Worm (Caenorhabditis elegans) whole organism, L4 larva: ENCODE data around the gene T05B4.10.

Experiments
- D1046.2 ChIP-seq: fragments of 200-800 bp; sonication (Bioruptor generic); IDR thresholded peaks from 2 replicates; pipeline ENCODE4 v1.3.6; 2022; ENCODE audit warnings: missing genetic modification characterization, missing compliant biosample characterization
- F10B5.3 ChIP-seq: sonication (generic microtip); optimal IDR thresholded peaks from 2 replicates; lab custom pipeline; 2016; ENCODE audit warnings: mild to moderate bottlenecking, missing genetic modification characterization, missing compliant biosample characterization
- F26F4.8 ChIP-seq: fragments of 200-800 bp; sonication (Bioruptor generic); conservative IDR thresholded peaks from 2 replicates; pipeline ENCODE4 v1.3.6; 2022; ENCODE audit warnings: missing genetic modification characterization, missing compliant biosample characterization
- F37D6.2 ChIP-seq: sonication (generic microtip); optimal IDR thresholded peaks from 2 replicates; lab custom pipeline; 2016; ENCODE audit warnings: mild to moderate bottlenecking, missing genetic modification characterization, missing compliant biosample characterization
- R02D3.7 ChIP-seq: fragments of 150-350 bp; sonication (generic microtip); optimal IDR thresholded peaks from 3 replicates; lab custom pipeline; 2014; ENCODE audit warnings: missing biosample characterization, missing genetic modification characterization
- T26A8.4 ChIP-seq: fragments of 200-800 bp; sonication (Bioruptor generic); IDR thresholded peaks from 2 replicates; pipeline ENCODE4 v1.3.6; 2022; ENCODE audit warnings: missing genetic modification characterization, missing compliant biosample characterization
- Y5F2A.4 ChIP-seq: fragments of 200-800 bp; sonication (Bioruptor generic); optimal IDR thresholded peaks from 2 replicates; lab custom pipeline; 2018; ENCODE audit warnings: mild to moderate bottlenecking, missing genetic modification characterization, missing compliant biosample characterization
- ZK546.5 ChIP-seq, 2 experiments: sonication (generic microtip); optimal IDR thresholded peaks; 2 replicates each; lab custom pipeline; 2017; ENCODE audit warnings: missing biosample characterization in 2 of 2, missing genetic modification characterization in 2 of 2
- ama-1 ChIP-seq: fragments of 150-350 bp; optimal IDR thresholded peaks from 2 replicates; lab custom pipeline; 2014; ENCODE audit warnings: inconsistent platforms, mixed read lengths
- arid-1 ChIP-seq: fragments of 200-800 bp; sonication (Bioruptor generic); conservative IDR thresholded peaks from 2 replicates; pipeline ENCODE4 v1.3.6; 2022; ENCODE audit warnings: missing genetic modification reagents, missing genetic modification characterization, missing compliant biosample characterization
- ceh-62 ChIP-seq: sonication (generic microtip); optimal IDR thresholded peaks from 2 replicates; lab custom pipeline; 2017; ENCODE audit warnings: missing biosample characterization, missing genetic modification characterization
- daf-12 ChIP-seq: fragments of 150-350 bp; optimal IDR thresholded peaks from 2 replicates; lab custom pipeline; 2014; ENCODE audit warnings: missing biosample characterization, missing genetic modification reagents, missing genetic modification characterization
- dmd-8 ChIP-seq: fragments of 200-800 bp; sonication (Bioruptor generic); IDR thresholded peaks from 2 replicates; pipeline ENCODE4 v1.3.6; 2022; ENCODE audit warnings: missing genetic modification characterization, missing compliant biosample characterization
- dve-1 ChIP-seq: sonication (generic microtip); optimal IDR thresholded peaks from 2 replicates; lab custom pipeline; 2017; ENCODE audit warnings: antibody characterized with exemption, mild to moderate bottlenecking, missing genetic modification characterization, missing compliant biosample characterization; ENCODE audit not compliant: insufficient read depth
- fkh-10 ChIP-seq: fragments of 150-350 bp; optimal IDR thresholded peaks from 2 replicates; lab custom pipeline; 2014; ENCODE audit warnings: missing biosample characterization, missing genetic modification reagents, missing genetic modification characterization
- hif-1 ChIP-seq, 2 experiments: sonication (generic microtip); optimal IDR thresholded peaks; 2 replicates each; lab custom pipeline; 2016 to 2017; ENCODE audit warnings: missing compliant biosample characterization in 2 of 2, missing genetic modification characterization in 2 of 2, missing genetic modification reagents in 2 of 2, missing genotype in 2 of 2, mild to moderate bottlenecking in 1 of 2
- hlh-11 ChIP-seq: fragments of 200-800 bp; sonication (Bioruptor generic); optimal IDR thresholded peaks from 2 replicates; lab custom pipeline; 2018; ENCODE audit warnings: mild to moderate bottlenecking, missing genetic modification characterization, missing compliant biosample characterization
- hlh-30 ChIP-seq: sonication (generic microtip); optimal IDR thresholded peaks from 2 replicates; lab custom pipeline; 2017; ENCODE audit warnings: antibody characterized with exemption, mild to moderate bottlenecking, missing genetic modification characterization, missing compliant biosample characterization; ENCODE audit not compliant: insufficient read depth
- lim-7 ChIP-seq: fragments of 200-800 bp; sonication (Bioruptor generic); IDR thresholded peaks from 2 replicates; pipeline ENCODE4 v1.3.6; 2022; ENCODE audit warnings: missing genetic modification characterization, missing compliant biosample characterization
- lin-1 ChIP-seq: fragments of 200-800 bp; sonication (Bioruptor generic); IDR thresholded peaks from 2 replicates; pipeline ENCODE4 v1.3.6; 2022; ENCODE audit warnings: missing genetic modification reagents, missing genetic modification characterization, missing compliant biosample characterization
- lin-15B ChIP-seq: fragments of 150-350 bp; sonication (generic microtip); optimal IDR thresholded peaks from 3 replicates; lab custom pipeline; 2014; ENCODE audit warnings: missing biosample characterization, missing genetic modification characterization
- lin-29 ChIP-seq: fragments of 200-800 bp; sonication (Bioruptor generic); IDR thresholded peaks from 2 replicates; pipeline ENCODE4 v1.3.6; 2022; ENCODE audit warnings: missing genetic modification reagents, missing genetic modification characterization, missing compliant biosample characterization
- lin-38 ChIP-seq: fragments of 200-800 bp; sonication (Bioruptor generic); IDR thresholded peaks from 2 replicates; pipeline ENCODE4 v1.3.6; 2022; ENCODE audit warnings: missing genetic modification reagents, missing genetic modification characterization, missing compliant biosample characterization
- lir-3 ChIP-seq: sonication (generic microtip); optimal IDR thresholded peaks from 2 replicates; lab custom pipeline; 2016; ENCODE audit warnings: mild to moderate bottlenecking, missing genetic modification characterization, missing compliant biosample characterization
- mdl-1 ChIP-seq, 2 experiments: fragments of 150-350 bp in 1 of 2; sonication (generic microtip) in 1 of 2; optimal IDR thresholded peaks; 2 replicates each; lab custom pipeline; 2014 to 2017; ENCODE audit warnings: missing biosample characterization in 2 of 2, missing genetic modification characterization in 2 of 2
- mdt-29 ChIP-seq: fragments of 200-800 bp; sonication (Bioruptor generic); IDR thresholded peaks from 2 replicates; pipeline ENCODE4 v1.3.6; 2022; ENCODE audit warnings: missing genetic modification reagents, missing genetic modification characterization, missing compliant biosample characterization
- mep-1 ChIP-seq: fragments of 150-350 bp; sonication (generic microtip); optimal IDR thresholded peaks from 3 replicates; lab custom pipeline; 2014; ENCODE audit warnings: missing biosample characterization, missing genetic modification characterization
- mes-2 ChIP-seq: sonication (generic microtip); optimal IDR thresholded peaks from 2 replicates; lab custom pipeline; 2016; ENCODE audit warnings: missing genotype, mild to moderate bottlenecking, missing genetic modification characterization, missing compliant biosample characterization; ENCODE audit not compliant: poor library complexity, severe bottlenecking
- mxl-3 ChIP-seq: fragments of 200-800 bp; sonication (Bioruptor generic); optimal IDR thresholded peaks from 2 replicates; lab custom pipeline; 2018; ENCODE audit warnings: mild to moderate bottlenecking, missing genetic modification characterization, missing compliant biosample characterization
- nhr-111 ChIP-seq: fragments of 200-800 bp; sonication (Bioruptor generic); optimal IDR thresholded peaks from 2 replicates; lab custom pipeline; 2018; ENCODE audit warnings: mild to moderate bottlenecking, missing genetic modification characterization, missing compliant biosample characterization
- nhr-25 ChIP-seq: sonication (generic microtip); optimal IDR thresholded peaks from 2 replicates; lab custom pipeline; 2017; ENCODE audit warnings: missing genetic modification characterization, mild to moderate bottlenecking, missing compliant biosample characterization, antibody characterized with exemption, moderate library complexity, borderline replicate concordance; ENCODE audit not compliant: insufficient read depth
- nhr-28 ChIP-seq: fragments of 150-350 bp; optimal IDR thresholded peaks from 2 replicates; lab custom pipeline; 2014; ENCODE audit warnings: missing biosample characterization, missing genetic modification characterization
- nhr-42 ChIP-seq: fragments of 200-800 bp; sonication (Bioruptor generic); IDR thresholded peaks from 2 replicates; pipeline ENCODE4 v1.3.6; 2022; ENCODE audit warnings: missing genetic modification characterization, missing compliant biosample characterization
- nhr-6 ChIP-seq: fragments of 150-350 bp; optimal IDR thresholded peaks from 2 replicates; lab custom pipeline; 2014; ENCODE audit warnings: missing biosample characterization, missing genetic modification characterization
- nhr-76 ChIP-seq: fragments of 150-350 bp; optimal IDR thresholded peaks from 2 replicates; lab custom pipeline; 2014; ENCODE audit warnings: missing biosample characterization, missing genetic modification characterization
- pha-4 ChIP-seq, 2 experiments: fragments of 150-350 bp in 1 of 2; fragments of 200-800 bp in 1 of 2; sonication (Bioruptor generic) in 1 of 2; IDR thresholded peaks in 1 of 2; optimal IDR thresholded peaks in 1 of 2; 2 replicates each; pipeline versions ENCODE4 v1.3.6 to Lab custom; 2014 to 2022; ENCODE audit warnings: missing genetic modification characterization in 2 of 2, missing genetic modification reagents in 2 of 2, missing biosample characterization in 1 of 2, missing compliant biosample characterization in 1 of 2
- sdz-12 ChIP-seq: fragments of 200-800 bp; sonication (Bioruptor generic); optimal IDR thresholded peaks from 2 replicates; lab custom pipeline; 2018; ENCODE audit warnings: mild to moderate bottlenecking, missing genetic modification characterization, missing compliant biosample characterization
- skn-1 ChIP-seq: fragments of 150-350 bp; optimal IDR thresholded peaks from 2 replicates; lab custom pipeline; 2014; ENCODE audit warnings: missing biosample characterization, missing genetic modification characterization
- snpc-1.2 ChIP-seq: fragments of 200-800 bp; sonication (Bioruptor generic); IDR thresholded peaks from 2 replicates; pipeline ENCODE4 v1.3.6; 2022; ENCODE audit warnings: missing genetic modification reagents, missing genetic modification characterization, missing compliant biosample characterization
- snpc-4 ChIP-seq: fragments of 150-350 bp; optimal IDR thresholded peaks from 2 replicates; lab custom pipeline; 2014; ENCODE audit warnings: missing biosample characterization, missing genetic modification characterization
- spr-1 ChIP-seq: sonication (generic microtip); optimal IDR thresholded peaks from 2 replicates; lab custom pipeline; 2016; ENCODE audit warnings: mild to moderate bottlenecking, missing genetic modification characterization, missing compliant biosample characterization
- spr-3 ChIP-seq: fragments of 200-800 bp; sonication (Bioruptor generic); optimal IDR thresholded peaks from 2 replicates; lab custom pipeline; 2018; ENCODE audit warnings: mild to moderate bottlenecking, missing genetic modification characterization, missing compliant biosample characterization
- tag-97 ChIP-seq: fragments of 200-800 bp; sonication (Bioruptor generic); IDR thresholded peaks from 2 replicates; pipeline ENCODE4 v1.3.6; 2022; ENCODE audit warnings: missing genetic modification characterization, missing compliant biosample characterization
- vab-7 ChIP-seq: fragments of 200-800 bp; sonication (Bioruptor generic); IDR thresholded peaks from 2 replicates; pipeline ENCODE4 v1.3.6; 2022; ENCODE audit warnings: missing genetic modification reagents, missing genetic modification characterization, missing compliant biosample characterization
- zfp-2 ChIP-seq: sonication (generic microtip); optimal IDR thresholded peaks from 2 replicates; lab custom pipeline; 2016; ENCODE audit warnings: mild to moderate bottlenecking, missing genetic modification characterization, missing compliant biosample characterization
- zip-11 ChIP-seq: fragments of 200-800 bp; sonication (Bioruptor generic); IDR thresholded peaks from 2 replicates; pipeline ENCODE4 v1.3.6; 2022; ENCODE audit warnings: missing genetic modification characterization, missing compliant biosample characterization
- zip-2 ChIP-seq: fragments of 150-350 bp; optimal IDR thresholded peaks from 2 replicates; lab custom pipeline; 2014; ENCODE audit warnings: missing biosample characterization, missing genetic modification characterization
- ztf-7 ChIP-seq: fragments of 150-350 bp; optimal IDR thresholded peaks from 2 replicates; lab custom pipeline; 2014; ENCODE audit warnings: missing biosample characterization, missing genetic modification characterization

T05B4.10 gene

ce11 chrV:4134728-4135127 lies 14.2 kb upstream of the T05B4.10 start, which contains the start of gene lgc-1:
Gene lgc-1, plus strand, starts transcription at chrV:4135028.
- TF ChIP-seq ceh-62, result no peak
- TF ChIP-seq lin-38 (GFP tag; lab: Robert Waterston, UW), result no peak
- no peak for TF ChIP-seq mxl-3
- TF ChIP-seq R02D3.7 (tag; lab: Kevin White, UChicago), result no peak
- no peak for TF ChIP-seq mdt-29 (GFP tag; lab: Robert Waterston, UW)
- no peak for TF ChIP-seq F10B5.3 (tag; lab: Kevin White, UChicago)
- TF ChIP-seq nhr-42 (GFP tag; lab: Robert Waterston, UW), result no peak
- TF ChIP-seq lin-15B, result no peak
- no peak for TF ChIP-seq Y5F2A.4 (GFP tag; lab: Kevin White, UChicago)
- TF ChIP-seq lin-29, result no peak
- TF ChIP-seq lim-7 (GFP tag; lab: Robert Waterston, UW), result no peak
- TF ChIP-seq pha-4 (GFP tag; IDR thresholded peaks at IDR 0.05; lab: Robert Waterston, UW), result no peak
- TF ChIP-seq pha-4 (tag; optimal IDR thresholded peaks at IDR 0.05; lab: Kevin White, UChicago), result no peak
- TF ChIP-seq nhr-76 (tag; lab: Kevin White, UChicago), result no peak
- TF ChIP-seq tag-97 (GFP tag; lab: Robert Waterston, UW), result no peak
- TF ChIP-seq skn-1 (tag; lab: Kevin White, UChicago), result no peak

- TF ChIP-seq sdz-12 (GFP tag; lab: Kevin White, UChicago) (no peak), mep-1 (no peak), zip-11 (GFP tag; lab: Robert Waterston, UW) (no peak), tag-97 (GFP tag; lab: Robert Waterston, UW) (no peak), nhr-111 (no peak), nhr-28 (tag; lab: Kevin White, UChicago) (peak; percentile 94), snpc-4 (tag; lab: Kevin White, UChicago) (no peak), dmd-8 (GFP tag; lab: Robert Waterston, UW) (0 out of 2 replicates have a peak, but pooled peaks have one; percentile 14), ama-1 (no peak), lin-38 (GFP tag; lab: Robert Waterston, UW) (no peak), lin-1 (GFP tag; lab: Robert Waterston, UW) (peak; percentile 49), mdl-1 (tag; optimal IDR thresholded peaks at IDR 0.05; lab: Kevin White, UChicago) (peak; percentile 24 to 77), zfp-2 (tag; lab: Kevin White, UChicago) (no peak), nhr-42 (GFP tag; lab: Robert Waterston, UW) (no peak), zip-2 (no peak), ZK546.5 (tag; optimal IDR thresholded peaks at IDR 0.05; lab: Kevin White, UChicago) (no peak), nhr-6 (tag; lab: Kevin White, UChicago) (no peak), snpc-1.2 (no peak), pha-4 (GFP tag; IDR thresholded peaks at IDR 0.05; lab: Robert Waterston, UW) (peak; percentile 70; the same call in 1 of the 2 replicates), pha-4 (tag; optimal IDR thresholded peaks at IDR 0.05; lab: Kevin White, UChicago) (peak; percentile 71), fkh-10 (no peak), dve-1 (tag; lab: Kevin White, UChicago) (peak; percentile 85), nhr-25 (tag; lab: Kevin White, UChicago) (peak; percentile 62), vab-7 (GFP tag; lab: Robert Waterston, UW) (no peak), ztf-7 (tag; lab: Kevin White, UChicago) (peak; percentile 11), hif-1 (tag; optimal IDR thresholded peaks at IDR 0.05; lab: Kevin White, UChicago) (peak; percentile 98 to 100), T26A8.4 (GFP tag; lab: Robert Waterston, UW) (no peak), arid-1 (GFP tag; lab: Robert Waterston, UW) (no peak), daf-12 (no peak), lir-3 (no peak), mxl-3 (peak; percentile 63), F26F4.8 (GFP tag; lab: Robert Waterston, UW) (no peak), hlh-30 (tag; lab: Kevin White, UChicago) (peak; percentile 70), spr-3 (GFP tag; lab: Kevin White, UChicago) (no peak), hlh-11 (peak; percentile 93), D1046.2 (GFP tag; lab: Robert Waterston, UW) (no peak), mes-2 (peak; percentile 7), F37D6.2 (tag; lab: Kevin White, UChicago) (no peak), lim-7 (GFP tag; lab: Robert Waterston, UW) (no peak), spr-1 (tag; lab: Kevin White, UChicago) (no peak)
Observed at ce11 chrV:4131471-4131939, 11.0 kb upstream of the T05B4.10 start, which contains the start of gene nhr-57. Gene nhr-57, plus strand, starts transcription at chrV:4131889.
